Fruit fly (Drosophila melanogaster): ENCODE data around the gene CG33116.

Gene CG33116

dm6 chr2L:19571574-19572495 lies 38.6 kb downstream of the CG33116 start:
- no peak for TF ChIP-seq noc (tag; optimal IDR thresholded peaks at IDR 0.05)

- peak; percentile 85 for TF ChIP-seq noc (tag; optimal IDR thresholded peaks at IDR 0.05)
Observed at dm6 chr2L:19572496-19573317, 39.4 kb downstream of the CG33116 start.

dm6 chr2L:19574364-19574763 lies 41.1 kb downstream of the CG33116 start:
- TF ChIP-seq noc (tag; optimal IDR thresholded peaks at IDR 0.05) = no peak

- TF ChIP-seq noc (tag; optimal IDR thresholded peaks at IDR 0.05) = no peak
Observed at dm6 chr2L:19574959-19575625, 41.8 kb downstream of the CG33116 start.

- TF ChIP-seq noc (tag; optimal IDR thresholded peaks at IDR 0.05) = peak; percentile 88
Observed at dm6 chr2L:19575626-19576298, 42.5 kb downstream of the CG33116 start.

dm6 chr2L:19576299-19576971 lies 43.2 kb downstream of the CG33116 start:
- TF ChIP-seq noc (tag; optimal IDR thresholded peaks at IDR 0.05) = no peak

dm6 chr2L:19577187-19577765 lies 44.0 kb downstream of the CG33116 start, which contains the start of the genes spi and msb1l:
spi (minus strand) TSS chr2L:19577315.
msb1l (plus strand) TSS chr2L:19577701.
- TF ChIP-seq noc (tag; optimal IDR thresholded peaks at IDR 0.05) = peak; percentile 42

dm6 chr2L:19579995-19580578 lies 46.8 kb downstream of the CG33116 start, which contains the start of gene Pmvk:
Pmvk (minus strand) TSS chr2L:19580351.
- no peak for TF ChIP-seq noc (tag; optimal IDR thresholded peaks at IDR 0.05)

dm6 chr2L:19582185-19582584 lies 48.9 kb downstream of the CG33116 start, which contains the start of gene Hakai:
Hakai (minus strand) TSS chr2L:19582474.
- peak; percentile 23 for TF ChIP-seq noc (tag; optimal IDR thresholded peaks at IDR 0.05)

dm6 chr2L:19583926-19584392 lies 50.7 kb downstream of the CG33116 start, which contains the start of the genes PCNA2 and CG10366:
PCNA2 (minus strand) TSS chr2L:19583990.
CG10366 (plus strand) TSS chr2L:19584235.
- TF ChIP-seq noc (tag; optimal IDR thresholded peaks at IDR 0.05) = peak; percentile 76

- peak; percentile 24 for TF ChIP-seq noc (tag; optimal IDR thresholded peaks at IDR 0.05)
Observed at dm6 chr2L:19586436-19587333, 53.4 kb downstream of the CG33116 start, which contains the start of gene Lar. Lar (plus strand) TSS chr2L:19586623.

Data from whole organism, larva.